Worm (Caenorhabditis elegans) whole organism, L1 larva: ENCODE data around the gene C50E3.12.

Experiments
- C16A3.4 ChIP-seq: fragments of 150-350 bp; optimal IDR thresholded peaks from 2 replicates; lab custom pipeline; 2014; ENCODE audit warnings: missing biosample characterization, missing genetic modification characterization
- ama-1 ChIP-seq: fragments of 150-350 bp; optimal IDR thresholded peaks from 2 replicates; lab custom pipeline; 2014
- dpl-1 ChIP-seq, 3 experiments: fragments of 150-350 bp in 2 of 3; sonication (generic microtip) in 1 of 3; optimal IDR thresholded peaks; 2 replicates each; lab custom pipeline; 2014 to 2017; ENCODE audit warnings: missing biosample characterization in 3 of 3, missing genetic modification characterization in 3 of 3, missing genetic modification reagents in 3 of 3
- egl-13 ChIP-seq: sonication (generic microtip); optimal IDR thresholded peaks from 2 replicates; lab custom pipeline; 2016; ENCODE audit warnings: missing genotype, missing genetic modification reagents, missing genetic modification characterization, missing compliant biosample characterization
- elt-3 ChIP-seq, 6 experiments: fragments of 150-350 bp in 1 of 6; sonication (generic microtip); optimal IDR thresholded peaks; 2 replicates each; lab custom pipeline; 2017 to 2018; ENCODE audit warnings: missing biosample characterization in 6 of 6, missing genetic modification characterization in 6 of 6, inconsistent platforms in 1 of 6
- fkh-4 ChIP-seq: sonication (generic microtip); optimal IDR thresholded peaks from 2 replicates; lab custom pipeline; 2016; ENCODE audit warnings: missing compliant biosample characterization, missing genetic modification characterization, borderline replicate concordance
- fos-1 ChIP-seq: fragments of 150-350 bp; optimal IDR thresholded peaks from 2 replicates; lab custom pipeline; 2014; ENCODE audit warnings: missing biosample characterization, missing genetic modification characterization
- lin-13 ChIP-seq: fragments of 150-350 bp; optimal IDR thresholded peaks from 2 replicates; lab custom pipeline; 2014; ENCODE audit warnings: missing biosample characterization, missing genetic modification reagents, missing genetic modification characterization
- lsy-2 ChIP-seq, 2 experiments: fragments of 150-350 bp; optimal IDR thresholded peaks; 2 replicates each; lab custom pipeline; 2014; ENCODE audit warnings: missing biosample characterization in 2 of 2, missing genetic modification characterization in 2 of 2
- mef-2 ChIP-seq: fragments of 150-350 bp; optimal IDR thresholded peaks from 2 replicates; lab custom pipeline; 2014; ENCODE audit warnings: missing biosample characterization, missing genetic modification characterization
- nhr-11 ChIP-seq: fragments of 150-350 bp; optimal IDR thresholded peaks from 2 replicates; lab custom pipeline; 2014; ENCODE audit warnings: missing biosample characterization, missing genetic modification characterization
- nhr-76 ChIP-seq: sonication (generic microtip); optimal IDR thresholded peaks from 2 replicates; lab custom pipeline; 2017; ENCODE audit warnings: missing biosample characterization, missing genetic modification characterization
- skn-1 ChIP-seq: fragments of 150-350 bp; optimal IDR thresholded peaks from 2 replicates; lab custom pipeline; 2014; ENCODE audit warnings: missing biosample characterization, missing genetic modification characterization

- no peak for TF ChIP-seq nhr-76
- TF ChIP-seq C16A3.4 (tag; lab: Kevin White, UChicago), result no peak
- TF ChIP-seq skn-1 (tag; lab: Kevin White, UChicago), result no peak
- TF ChIP-seq fos-1, result no peak
- TF ChIP-seq ama-1 (lab: Kevin White, UChicago), result no peak
- TF ChIP-seq lsy-2 (tag; optimal IDR thresholded peaks at IDR 0.05; lab: Kevin White, UChicago), result no peak
- no peak for TF ChIP-seq fkh-4 (tag; lab: Kevin White, UChicago)
- no peak for TF ChIP-seq dpl-1 (GFP tag; optimal IDR thresholded peaks at IDR 0.05; lab: Kevin White, UChicago)
- no peak for TF ChIP-seq mef-2 (tag; lab: Kevin White, UChicago)
- TF ChIP-seq elt-3 (tag; optimal IDR thresholded peaks at IDR 0.05; lab: Kevin White, UChicago), result no peak
- no peak for TF ChIP-seq nhr-11 (tag; lab: Kevin White, UChicago)
- TF ChIP-seq egl-13, result no peak
- TF ChIP-seq lin-13 (GFP tag; lab: Kevin White, UChicago), result no peak
These were observed 46.1 kb upstream of the C50E3.12 start, which contains the start of gene C12D5.5 for ce11 chrV:7667940-7668339.
